Fruit fly (Drosophila melanogaster): Measurements from ENCODE around the gene alph.

- TF ChIP-seq CG11617 (GFP tag; optimal IDR thresholded peaks at IDR 0.05) (no peak), Clk (GFP tag; optimal IDR thresholded peaks at IDR 0.05) (no peak), Hr96 (GFP tag; optimal IDR thresholded peaks at IDR 0.05) (no peak), tj (GFP tag; optimal IDR thresholded peaks at IDR 0.05) (no peak), bab1 (GFP tag; optimal IDR thresholded peaks at IDR 0.05) (no peak), CG14711 (tag; optimal IDR thresholded peaks at IDR 0.05) (no peak), toe (GFP tag; optimal IDR thresholded peaks at IDR 0.05) (no peak), cic (GFP tag; optimal IDR thresholded peaks at IDR 0.05) (no peak)
Observed at dm6 chr3R:29586743-29587142, 4.9 kb upstream of the alph start.

All from whole organism, adult.